Worm (Caenorhabditis elegans) whole organism, early embryonic: Measurements from ENCODE around the gene popl-5.

ENCODE experiments used
- B0310.2 ChIP-seq: sonication (generic microtip); optimal IDR thresholded peaks from 2 replicates; lab custom pipeline; 2016; ENCODE audit warnings: mild to moderate bottlenecking, missing genetic modification characterization, missing compliant biosample characterization
- F13C5.2 ChIP-seq: sonication (generic microtip); optimal IDR thresholded peaks from 2 replicates; lab custom pipeline; 2017; ENCODE audit warnings: mild to moderate bottlenecking, missing genetic modification characterization, inconsistent platforms, missing compliant biosample characterization
- aly-1 ChIP-seq: sonication (generic microtip); optimal IDR thresholded peaks from 2 replicates; lab custom pipeline; 2016; ENCODE audit warnings: missing genetic modification characterization, missing compliant biosample characterization
- ama-1 ChIP-seq: fragments of 150-350 bp; optimal IDR thresholded peaks from 2 replicates; lab custom pipeline; 2014
- ceh-13 ChIP-seq: fragments of 200-800 bp; sonication (Bioruptor generic); optimal IDR thresholded peaks from 2 replicates; lab custom pipeline; 2018; ENCODE audit warnings: mild to moderate bottlenecking, missing genetic modification characterization, missing compliant biosample characterization
- ceh-36 ChIP-seq: sonication (generic microtip); optimal IDR thresholded peaks from 2 replicates; lab custom pipeline; 2016; ENCODE audit warnings: missing genetic modification characterization, inconsistent platforms, missing compliant biosample characterization
- ets-7 ChIP-seq: sonication (generic microtip); optimal IDR thresholded peaks from 2 replicates; lab custom pipeline; 2016; ENCODE audit warnings: missing genotype, missing genetic modification characterization, missing compliant biosample characterization
- flt-1 ChIP-seq: fragments of 200-800 bp; sonication (Bioruptor generic); IDR thresholded peaks from 2 replicates; pipeline ENCODE4 v1.3.6; 2022; ENCODE audit warnings: missing genetic modification characterization, missing compliant biosample characterization
- hmbx-1 ChIP-seq: sonication (generic microtip); optimal IDR thresholded peaks from 2 replicates; lab custom pipeline; 2016; ENCODE audit warnings: mild to moderate bottlenecking, missing genetic modification characterization, missing compliant biosample characterization
- hmg-4 ChIP-seq: fragments of 200-800 bp; sonication (Bioruptor generic); optimal IDR thresholded peaks from 2 replicates; lab custom pipeline; 2018; ENCODE audit warnings: mild to moderate bottlenecking, missing genetic modification characterization, missing compliant biosample characterization
- hnd-1 ChIP-seq: sonication (generic microtip); optimal IDR thresholded peaks from 2 replicates; lab custom pipeline; 2016; ENCODE audit warnings: missing genetic modification characterization, missing compliant biosample characterization
- pes-1 ChIP-seq: fragments of 200-800 bp; sonication (Bioruptor generic); IDR thresholded peaks from 2 replicates; pipeline ENCODE4 v1.3.6; 2022; ENCODE audit warnings: missing genetic modification reagents, missing genetic modification characterization, missing compliant biosample characterization
- scrt-1 ChIP-seq: fragments of 200-800 bp; sonication (Bioruptor generic); IDR thresholded peaks from 2 replicates; pipeline ENCODE4 v1.3.6; 2022; ENCODE audit warnings: missing genetic modification characterization, missing compliant biosample characterization
- sea-1 ChIP-seq: fragments of 200-800 bp; sonication (Bioruptor generic); conservative IDR thresholded peaks from 2 replicates; pipeline ENCODE4 v1.3.6; 2022; ENCODE audit warnings: missing genetic modification characterization, missing compliant biosample characterization
- tbx-11 ChIP-seq: fragments of 200-800 bp; sonication (Bioruptor generic); IDR thresholded peaks from 2 replicates; pipeline ENCODE4 v1.3.6; 2022; ENCODE audit warnings: missing genetic modification characterization, missing compliant biosample characterization
- tbx-37 ChIP-seq: fragments of 200-800 bp; sonication (Bioruptor generic); conservative IDR thresholded peaks from 2 replicates; pipeline ENCODE4 v1.3.6; 2022; ENCODE audit warnings: missing genetic modification reagents, missing genetic modification characterization, missing compliant biosample characterization
- tra-4 ChIP-seq: sonication (generic microtip); optimal IDR thresholded peaks from 2 replicates; lab custom pipeline; 2017; ENCODE audit warnings: missing genetic modification characterization, missing compliant biosample characterization

The popl-5 gene

ce11 chrIII:11505621-11506020, 18.5 kb upstream of the popl-5 start:
- TF ChIP-seq tbx-37 (no peak), ama-1 (lab: Kevin White, UChicago) (no peak), tbx-11 (GFP tag; lab: Robert Waterston, UW) (no peak), sea-1 (GFP tag; lab: Robert Waterston, UW) (no peak), hnd-1 (tag; lab: Kevin White, UChicago) (no peak), tra-4 (no peak), scrt-1 (0 out of 2 replicates have a peak, but pooled peaks have one; percentile 7), ets-7 (tag; lab: Kevin White, UChicago) (no peak)

- no peak for TF ChIP-seq hmg-4 (GFP tag; lab: Kevin White, UChicago)
- no peak for TF ChIP-seq tbx-11 (GFP tag; lab: Robert Waterston, UW)
- TF ChIP-seq aly-1, result no peak
- TF ChIP-seq flt-1 (GFP tag; lab: Robert Waterston, UW), result no peak
- no peak for TF ChIP-seq ceh-13 (GFP tag; lab: Kevin White, UChicago)
- TF ChIP-seq sea-1 (GFP tag; lab: Robert Waterston, UW), result no peak
- TF ChIP-seq ceh-36 (tag; lab: Kevin White, UChicago), result no peak
- no peak for TF ChIP-seq tbx-37
- no peak for TF ChIP-seq ets-7 (tag; lab: Kevin White, UChicago)
- TF ChIP-seq scrt-1, result no peak
- TF ChIP-seq hmbx-1 (tag; lab: Kevin White, UChicago), result no peak
- no peak for TF ChIP-seq B0310.2 (tag; lab: Kevin White, UChicago)
- TF ChIP-seq F13C5.2 (tag; lab: Kevin White, UChicago), result no peak
- no peak for TF ChIP-seq hnd-1 (tag; lab: Kevin White, UChicago)
- TF ChIP-seq pes-1, result no peak
- no peak for TF ChIP-seq tra-4
- no peak for TF ChIP-seq ama-1 (lab: Kevin White, UChicago)
These were observed 18.1 kb upstream of the popl-5 start, which contains the start of the genes Y66D12A.21 and spe-6 for ce11 chrIII:11505213-11505612. Gene Y66D12A.21 (minus strand): TSS chrIII:11505302. Gene spe-6 (plus strand): TSS chrIII:11505488.

- TF ChIP-seq scrt-1 (no peak), sea-1 (GFP tag; lab: Robert Waterston, UW) (no peak), ets-7 (tag; lab: Kevin White, UChicago) (no peak), B0310.2 (tag; lab: Kevin White, UChicago) (no peak), flt-1 (GFP tag; lab: Robert Waterston, UW) (no peak), aly-1 (no peak), tbx-11 (GFP tag; lab: Robert Waterston, UW) (no peak), tbx-37 (no peak), tra-4 (no peak), F13C5.2 (tag; lab: Kevin White, UChicago) (no peak), hnd-1 (tag; lab: Kevin White, UChicago) (no peak), ceh-36 (tag; lab: Kevin White, UChicago) (no peak), ama-1 (lab: Kevin White, UChicago) (no peak), ceh-13 (GFP tag; lab: Kevin White, UChicago) (no peak)
These were observed 15.6 kb upstream of the popl-5 start, which contains the start of gene tin-10 for ce11 chrIII:11502753-11503152. Gene tin-10 (minus strand): TSS chrIII:11502853.

ce11 chrIII:11500647-11501046, 13.5 kb upstream of the popl-5 start, which contains the start of gene nars-2:
Gene nars-2 (minus strand): TSS chrIII:11500747.
- TF ChIP-seq hmbx-1 (tag; lab: Kevin White, UChicago) (no peak), pes-1 (no peak), tbx-11 (GFP tag; lab: Robert Waterston, UW) (no peak)

ce11 chrIII:11496496-11496895, 9.4 kb upstream of the popl-5 start, which contains the start of gene Y66D12A.24:
Gene Y66D12A.24 (plus strand): TSS chrIII:11496865.
- no peak for TF ChIP-seq hnd-1 (tag; lab: Kevin White, UChicago)
- no peak for TF ChIP-seq tbx-11 (GFP tag; lab: Robert Waterston, UW)
- TF ChIP-seq ceh-36 (tag; lab: Kevin White, UChicago), result no peak
- TF ChIP-seq sea-1 (GFP tag; lab: Robert Waterston, UW), result no peak
- TF ChIP-seq ama-1 (lab: Kevin White, UChicago), result no peak
- no peak for TF ChIP-seq aly-1
- no peak for TF ChIP-seq pes-1
- TF ChIP-seq tra-4, result no peak
- TF ChIP-seq ets-7 (tag; lab: Kevin White, UChicago), result no peak
- TF ChIP-seq hmg-4 (GFP tag; lab: Kevin White, UChicago), result no peak
- TF ChIP-seq hmbx-1 (tag; lab: Kevin White, UChicago), result no peak
- TF ChIP-seq B0310.2 (tag; lab: Kevin White, UChicago), result no peak
- TF ChIP-seq tbx-37, result no peak
- no peak for TF ChIP-seq scrt-1
- TF ChIP-seq F13C5.2 (tag; lab: Kevin White, UChicago), result no peak
- no peak for TF ChIP-seq flt-1 (GFP tag; lab: Robert Waterston, UW)
- no peak for TF ChIP-seq ceh-13 (GFP tag; lab: Kevin White, UChicago)

- TF ChIP-seq tra-4, result no peak
- no peak for TF ChIP-seq ceh-13 (GFP tag; lab: Kevin White, UChicago)
- TF ChIP-seq ama-1 (lab: Kevin White, UChicago), result no peak
- TF ChIP-seq F13C5.2 (tag; lab: Kevin White, UChicago), result no peak
- TF ChIP-seq flt-1 (GFP tag; lab: Robert Waterston, UW), result no peak
- TF ChIP-seq tbx-11 (GFP tag; lab: Robert Waterston, UW), result no peak
- no peak for TF ChIP-seq scrt-1
- TF ChIP-seq ceh-36 (tag; lab: Kevin White, UChicago), result no peak
- no peak for TF ChIP-seq hmg-4 (GFP tag; lab: Kevin White, UChicago)
- TF ChIP-seq aly-1, result no peak
- TF ChIP-seq pes-1, result no peak
- TF ChIP-seq hnd-1 (tag; lab: Kevin White, UChicago), result no peak
- TF ChIP-seq hmbx-1 (tag; lab: Kevin White, UChicago), result no peak
- TF ChIP-seq tbx-37, result no peak
- TF ChIP-seq sea-1 (GFP tag; lab: Robert Waterston, UW), result no peak
These were observed 5.3 kb upstream of the popl-5 start for ce11 chrIII:11492489-11492888.

- TF ChIP-seq tbx-37 (no peak), ceh-36 (tag; lab: Kevin White, UChicago) (no peak), scrt-1 (no peak), pes-1 (no peak), tbx-11 (GFP tag; lab: Robert Waterston, UW) (no peak), aly-1 (no peak), hmbx-1 (tag; lab: Kevin White, UChicago) (no peak), F13C5.2 (tag; lab: Kevin White, UChicago) (no peak), ets-7 (tag; lab: Kevin White, UChicago) (no peak), hmg-4 (GFP tag; lab: Kevin White, UChicago) (no peak), B0310.2 (tag; lab: Kevin White, UChicago) (no peak), sea-1 (GFP tag; lab: Robert Waterston, UW) (no peak), ama-1 (lab: Kevin White, UChicago) (no peak), tra-4 (no peak), hnd-1 (tag; lab: Kevin White, UChicago) (no peak), flt-1 (GFP tag; lab: Robert Waterston, UW) (no peak), ceh-13 (GFP tag; lab: Kevin White, UChicago) (no peak)
These were observed 3.1 kb upstream of the popl-5 start for ce11 chrIII:11490221-11490620.
